5 fruit fly cellular contexts compared by ENCODE assay signal in genomic region chrX:4707237-4708066, dm6.
TF ChIP-seq lines count a peak whose summit lies in the region.

Proc-R (plus strand) TSS chrX:4707916.

- TF ChIP-seq CTCF in whole organism, embryonic (GFP tag; optimal IDR thresholded peaks at IDR 0.05; lab: Kevin White, UChicago) = peak; percentile 90

TF ChIP-seq in whole organism, adult, 20 proteins besides CTCF, POLR2A, EP300 and RAD21:
- TF ChIP-seq CG5204 (GFP tag; optimal IDR thresholded peaks at IDR 0.05; lab: Kevin White, UChicago) (no peak), ovo (GFP tag; optimal IDR thresholded peaks at IDR 0.05; lab: Kevin White, UChicago) (peak; percentile 47), Clk (GFP tag; optimal IDR thresholded peaks at IDR 0.05; lab: Kevin White, UChicago) (no peak), pad (GFP tag; optimal IDR thresholded peaks at IDR 0.05; lab: Kevin White, UChicago) (peak; percentile 29), toe (GFP tag; optimal IDR thresholded peaks at IDR 0.05; lab: Kevin White, UChicago) (no peak), cnc (optimal IDR thresholded peaks at IDR 0.05; lab: Kevin White, UChicago) (no peak), Crg-1 (GFP tag; optimal IDR thresholded peaks at IDR 0.05; lab: Kevin White, UChicago) (no peak), CG1620 (GFP tag; optimal IDR thresholded peaks at IDR 0.05; lab: Kevin White, UChicago) (no peak), bab1 (GFP tag; optimal IDR thresholded peaks at IDR 0.05; lab: Kevin White, UChicago) (no peak)

TF ChIP-seq in whole organism, embryonic, 481 proteins besides CTCF, POLR2A, EP300 and RAD21 (continues in another document):
- TF ChIP-seq CG9727 (GFP tag; optimal IDR thresholded peaks at IDR 0.05; lab: Kevin White, UChicago) (no peak), pfk (GFP tag; optimal IDR thresholded peaks at IDR 0.05; lab: Kevin White, UChicago) (peak; percentile 62), ranshi (GFP tag; IDR thresholded peaks at IDR 0.05; lab: Robert Waterston, UW) (no peak), CG3065 (GFP tag; optimal IDR thresholded peaks at IDR 0.05; lab: Kevin White, UChicago) (no peak), Neu2 (GFP tag; optimal IDR thresholded peaks at IDR 0.05; lab: Kevin White, UChicago; ENCODE audit: borderline replicate concordance) (no peak), CG8924 (tag; optimal IDR thresholded peaks at IDR 0.05; lab: Kevin White, UChicago) (no peak), CG18011 (GFP tag; optimal IDR thresholded peaks at IDR 0.05; lab: Kevin White, UChicago) (no peak), sd (tag; optimal IDR thresholded peaks at IDR 0.05; lab: Kevin White, UChicago) (no peak), Deaf1 (tag; optimal IDR thresholded peaks at IDR 0.05; lab: Kevin White, UChicago) (peak; percentile 35), slp2 (GFP tag; optimal IDR thresholded peaks at IDR 0.05; lab: Kevin White, UChicago) (no peak), CG2678 (tag; optimal IDR thresholded peaks at IDR 0.05; lab: Kevin White, UChicago) (no peak), Trl (optimal IDR thresholded peaks at IDR 0.05; lab: Kevin White, UChicago) (peak; percentile 7 to 32), Trl (GFP tag; optimal IDR thresholded peaks at IDR 0.05; lab: Kevin White, UChicago) (no peak), CG3726 (GFP tag; IDR thresholded peaks at IDR 0.05; lab: Robert Waterston, UW) (no peak), chinmo (GFP tag; IDR thresholded peaks at IDR 0.05; lab: Robert Waterston, UW; ENCODE audit: partially characterized antibody) (0 out of 4 replicates have a peak, but pooled peaks have one; percentile 68), sug (tag; optimal IDR thresholded peaks at IDR 0.05; lab: Kevin White, UChicago) (peak; percentile 24), GATAe (GFP tag; conservative IDR thresholded peaks at IDR 0.05; lab: Robert Waterston, UW) (no peak), rib (GFP tag; IDR thresholded peaks at IDR 0.05; lab: Robert Waterston, UW) (no peak), p53 (GFP tag; optimal IDR thresholded peaks at IDR 0.05; lab: Kevin White, UChicago) (no peak), CG10321 (GFP tag; IDR thresholded peaks at IDR 0.05; lab: Robert Waterston, UW) (no peak), CG4707 (GFP tag; optimal IDR thresholded peaks at IDR 0.05; lab: Kevin White, UChicago) (no peak)

TF ChIP-seq in whole organism, prepupa, 60 proteins besides CTCF, POLR2A, EP300 and RAD21:
- TF ChIP-seq eg (GFP tag; IDR thresholded peaks at IDR 0.05; lab: Robert Waterston, UW) = 0 out of 3 replicates have a peak, but pooled peaks have one; percentile 8
- TF ChIP-seq Eip93F (GFP tag; optimal IDR thresholded peaks at IDR 0.05; lab: Kevin White, UChicago) = no peak
- TF ChIP-seq svp (GFP tag; lab: Kevin White, UChicago) = peak; percentile 80

TF ChIP-seq in whole organism, pupa, 21 proteins besides CTCF, POLR2A, EP300 and RAD21:
- no peak for TF ChIP-seq CG8301 (tag; optimal IDR thresholded peaks at IDR 0.05; lab: Kevin White, UChicago)
- no peak for TF ChIP-seq Ets98B (GFP tag; IDR thresholded peaks at IDR 0.05; lab: Robert Waterston, UW)
- TF ChIP-seq fd96Ca (GFP tag; IDR thresholded peaks at IDR 0.05; lab: Robert Waterston, UW) = no peak
- 0 out of 2 replicates have a peak, but pooled peaks have one; percentile 24 for TF ChIP-seq CG12605 (GFP tag; IDR thresholded peaks at IDR 0.05; lab: Robert Waterston, UW)
- peak; percentile 42; the same call in 1 of the 2 replicates for TF ChIP-seq CG32121 (GFP tag; IDR thresholded peaks at IDR 0.05; lab: Robert Waterston, UW)
- no peak for TF ChIP-seq EcR (GFP tag; optimal IDR thresholded peaks at IDR 0.05; lab: Kevin White, UChicago)
- TF ChIP-seq CG34367 (tag; optimal IDR thresholded peaks at IDR 0.05; lab: Kevin White, UChicago) = no peak
- TF ChIP-seq CG13204 (GFP tag; optimal IDR thresholded peaks at IDR 0.05; lab: Kevin White, UChicago) = no peak
- peak; percentile 42; the same call in 1 of the 3 replicates for TF ChIP-seq CG4496 (GFP tag; IDR thresholded peaks at IDR 0.05; lab: Robert Waterston, UW)
- TF ChIP-seq Pif1A (GFP tag; optimal IDR thresholded peaks at IDR 0.05; lab: Kevin White, UChicago) = no peak
- TF ChIP-seq CG8159 (tag; optimal IDR thresholded peaks at IDR 0.05; lab: Kevin White, UChicago) = no peak
- TF ChIP-seq Pif1B (GFP tag; optimal IDR thresholded peaks at IDR 0.05; lab: Kevin White, UChicago) = no peak
- TF ChIP-seq CG14655 (GFP tag; optimal IDR thresholded peaks at IDR 0.05; lab: Kevin White, UChicago) = no peak

TF ChIP-seq in whole organism, wandering third instar larva, 38 proteins besides CTCF, POLR2A, EP300 and RAD21:
- TF ChIP-seq Mio (GFP tag; optimal IDR thresholded peaks at IDR 0.05; lab: Kevin White, UChicago) (no peak), Rel (GFP tag; optimal IDR thresholded peaks at IDR 0.05; lab: Kevin White, UChicago) (no peak), Rel (tag; optimal IDR thresholded peaks at IDR 0.05; lab: Kevin White, UChicago) (peak; percentile 21)
